Fruit fly (Drosophila melanogaster): Measurements from ENCODE around the gene Zcchc7.

Gene Zcchc7

DNA sequence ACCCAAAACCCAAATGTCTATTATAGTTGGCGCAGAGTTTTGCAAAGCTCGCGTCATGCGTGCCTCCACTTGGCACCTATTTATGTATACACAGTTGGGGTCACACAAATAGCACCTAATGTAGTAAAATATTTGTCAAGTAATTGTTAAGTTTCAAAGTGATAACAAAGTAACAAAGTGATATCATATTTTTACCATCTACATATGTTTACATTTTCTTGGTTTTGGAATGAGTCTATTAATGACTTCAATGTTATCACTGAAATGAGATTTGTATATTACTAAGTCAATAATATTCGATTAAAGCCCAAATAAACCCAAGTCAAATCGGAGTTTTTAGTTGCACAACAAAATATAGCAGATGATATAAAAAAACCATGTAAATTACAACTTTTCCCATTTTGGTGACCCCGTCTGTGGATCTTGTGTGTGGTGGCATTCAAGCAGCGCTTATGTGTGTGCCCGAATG, 27.3 kb downstream of the Zcchc7 start (continued):
- TF ChIP-seq D (optimal IDR thresholded peaks at IDR 0.05) (no peak), D (GFP tag; optimal IDR thresholded peaks at IDR 0.05) (peak; percentile 67), Optix (GFP tag; IDR thresholded peaks at IDR 0.05) (no peak), hth (optimal IDR thresholded peaks at IDR 0.05) (no peak), CG11723 (GFP tag; optimal IDR thresholded peaks at IDR 0.05) (peak; percentile 52), so (GFP tag; IDR thresholded peaks at IDR 0.05) (peak; percentile 44; the same call in 1 of the 3 replicates), Abd-B (GFP tag; optimal IDR thresholded peaks at IDR 0.05) (peak; percentile 51), CG17186 (GFP tag; optimal IDR thresholded peaks at IDR 0.05) (no peak), CG10366 (GFP tag; IDR thresholded peaks at IDR 0.05) (0 out of 2 replicates have a peak, but pooled peaks have one; percentile 35), Xbp1 (GFP tag; optimal IDR thresholded peaks at IDR 0.05) (peak; percentile 59), phol (tag; optimal IDR thresholded peaks at IDR 0.05) (peak; percentile 82), Aef1 (GFP tag; IDR thresholded peaks at IDR 0.05) (peak; percentile 28; the same call in 1 of the 3 replicates), lilli (GFP tag; optimal IDR thresholded peaks at IDR 0.05) (peak; percentile 73), tll (GFP tag; optimal IDR thresholded peaks at IDR 0.05) (no peak), ara (GFP tag; IDR thresholded peaks at IDR 0.05) (peak; percentile 28; the same call in 1 of the 2 replicates), dpn (GFP tag; optimal IDR thresholded peaks at IDR 0.05) (peak; percentile 21 to 55), CG16779 (GFP tag; IDR thresholded peaks at IDR 0.05) (no peak), trem (tag; optimal IDR thresholded peaks at IDR 0.05) (peak; percentile 43), CG17568 (GFP tag; optimal IDR thresholded peaks at IDR 0.05) (peak; percentile 69), CG4282 (GFP tag; optimal IDR thresholded peaks at IDR 0.05) (no peak), CG2889 (GFP tag; IDR thresholded peaks at IDR 0.05) (no peak), CG12071 (GFP tag; optimal IDR thresholded peaks at IDR 0.05) (peak; percentile 77), CG7372 (GFP tag; IDR thresholded peaks at IDR 0.05) (0 out of 2 replicates have a peak, but pooled peaks have one; percentile 30), CG30403 (GFP tag; optimal IDR thresholded peaks at IDR 0.05) (peak; percentile 74), sna (GFP tag; IDR thresholded peaks at IDR 0.05; ENCODE audit: partially characterized antibody) (no peak), CG15601 (tag; optimal IDR thresholded peaks at IDR 0.05) (peak; percentile 51), CG33557 (GFP tag; optimal IDR thresholded peaks at IDR 0.05) (peak; percentile 38), tna (GFP tag; IDR thresholded peaks at IDR 0.05; ENCODE audit: partially characterized antibody) (no peak), CG6683 (GFP tag; optimal IDR thresholded peaks at IDR 0.05) (peak; percentile 34), pfk (GFP tag; optimal IDR thresholded peaks at IDR 0.05) (no peak), Nf-YA (GFP tag; IDR thresholded peaks at IDR 0.05) (no peak), E2f2 (GFP tag; IDR thresholded peaks at IDR 0.05) (0 out of 2 replicates have a peak, but pooled peaks have one; percentile 39), CG3847 (GFP tag; IDR thresholded peaks at IDR 0.05) (peak; percentile 25; the same call in 1 of the 2 replicates), CG9932 (GFP tag; IDR thresholded peaks at IDR 0.05) (0 out of 2 replicates have a peak, but pooled peaks have one; percentile 40), zen (tag; optimal IDR thresholded peaks at IDR 0.05) (peak; percentile 30), bowl (GFP tag; IDR thresholded peaks at IDR 0.05) (no peak), CG1603 (tag; optimal IDR thresholded peaks at IDR 0.05) (peak; percentile 62), hkb (optimal IDR thresholded peaks at IDR 0.05) (no peak), hkb (GFP tag; IDR thresholded peaks at IDR 0.05) (peak; percentile 81), CG6813 (GFP tag; optimal IDR thresholded peaks at IDR 0.05) (peak; percentile 47), Sry-β (GFP tag; optimal IDR thresholded peaks at IDR 0.05) (no peak), mld (GFP tag; IDR thresholded peaks at IDR 0.05; ENCODE audit: partially characterized antibody) (no peak), CG2199 (GFP tag; IDR thresholded peaks at IDR 0.05) (no peak), Dip2 (GFP tag; IDR thresholded peaks at IDR 0.05) (no peak), CG17802 (tag; optimal IDR thresholded peaks at IDR 0.05) (no peak), pb (GFP tag; optimal IDR thresholded peaks at IDR 0.05) (peak; percentile 69), CG7839 (tag; optimal IDR thresholded peaks at IDR 0.05) (peak; percentile 80), CG17361 (GFP tag; IDR thresholded peaks at IDR 0.05) (peak; percentile 76), Stat92E (GFP tag; optimal IDR thresholded peaks at IDR 0.05) (no peak), stwl (tag; optimal IDR thresholded peaks at IDR 0.05) (no peak)

Measured in whole organism, embryonic.